Worm (Caenorhabditis elegans): Measurements from ENCODE around the gene tufm-1.
"Not testable (repeated sequence)": the region's sequence is repeated elsewhere in the genome, so short reads cannot be mapped to it uniquely, and the experiment has no call there.

DNA sequence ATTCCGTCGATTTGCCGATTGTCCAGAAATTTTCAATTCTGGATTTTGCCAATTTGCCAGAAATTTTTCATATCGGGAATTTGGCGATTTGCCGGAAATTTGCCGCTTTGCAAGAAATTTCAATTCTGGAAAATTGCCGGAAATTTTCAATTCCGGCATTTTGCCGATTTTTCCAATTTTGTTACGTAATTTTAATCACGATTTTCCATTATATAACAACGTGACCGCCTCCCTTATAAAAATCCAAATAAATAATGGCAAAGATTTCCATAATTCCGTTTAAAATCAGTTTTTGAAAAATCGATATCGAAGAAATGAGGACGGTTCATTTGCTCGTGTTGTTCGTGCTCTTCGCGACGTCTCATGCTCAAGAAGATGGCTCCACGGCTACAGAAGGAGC lies 32.0 kb upstream of the tufm-1 start, which contains the start of gene H34I24.1:
- TF ChIP-seq cnd-1 (tag; optimal IDR thresholded peaks at IDR 0.05); ztf-11 (tag; optimal IDR thresholded peaks at IDR 0.05); mab-5 (tag; optimal IDR thresholded peaks at IDR 0.05); bed-3 (GFP tag; optimal IDR thresholded peaks at IDR 0.05): not testable (repeated sequence)
